Worm (Caenorhabditis elegans): Measurements from ENCODE around the gene srh-212.

srh-212 gene

DNA sequence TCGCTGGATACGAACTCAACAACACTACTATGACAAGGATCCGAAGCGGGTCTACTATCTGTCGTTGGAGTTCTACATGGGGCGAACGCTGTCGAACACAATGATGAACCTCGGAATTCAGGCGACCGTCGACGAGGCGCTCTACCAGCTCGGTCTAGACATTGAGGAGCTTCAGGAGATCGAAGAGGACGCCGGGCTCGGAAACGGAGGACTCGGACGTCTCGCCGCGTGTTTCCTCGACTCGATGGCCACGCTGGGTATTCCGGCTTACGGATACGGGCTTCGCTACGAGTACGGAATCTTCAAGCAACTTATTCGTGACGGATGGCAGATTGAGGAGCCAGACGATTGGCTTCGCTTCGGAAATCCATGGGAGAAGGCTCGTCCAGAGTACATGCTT is 15.3 kb downstream of the srh-212 start:
- TF ChIP-seq pag-3 (tag; optimal IDR thresholded peaks at IDR 0.05; ENCODE audit: borderline replicate concordance) (no peak), pax-1 (tag; optimal IDR thresholded peaks at IDR 0.05) (no peak), fax-1 (tag; optimal IDR thresholded peaks at IDR 0.05) (no peak), ceh-48 (tag; optimal IDR thresholded peaks at IDR 0.05) (no peak), ceh-45 (GFP tag; IDR thresholded peaks at IDR 0.05) (no peak), fkh-6 (tag; optimal IDR thresholded peaks at IDR 0.05) (no peak), nfya-1 (tag; optimal IDR thresholded peaks at IDR 0.05) (no peak)

- no peak for TF ChIP-seq eyg-1 (tag; optimal IDR thresholded peaks at IDR 0.05)
- no peak for TF ChIP-seq elt-2 (tag; optimal IDR thresholded peaks at IDR 0.05)
- TF ChIP-seq sox-4 (tag; optimal IDR thresholded peaks at IDR 0.05): no peak
- TF ChIP-seq pag-3 (tag; optimal IDR thresholded peaks at IDR 0.05; ENCODE audit: borderline replicate concordance): no peak
- TF ChIP-seq ceh-14 (tag; optimal IDR thresholded peaks at IDR 0.05): no peak
- no peak for TF ChIP-seq K09A11.1 (tag; optimal IDR thresholded peaks at IDR 0.05; ENCODE audit: insufficient read depth)
- TF ChIP-seq pros-1 (tag; optimal IDR thresholded peaks at IDR 0.05): no peak
- TF ChIP-seq unc-3 (GFP tag; conservative IDR thresholded peaks at IDR 0.05): no peak
- no peak for TF ChIP-seq unc-3 (tag; optimal IDR thresholded peaks at IDR 0.05)
- no peak for TF ChIP-seq C08G9.2 (tag; optimal IDR thresholded peaks at IDR 0.05)
- no peak for TF ChIP-seq ahr-1 (tag; optimal IDR thresholded peaks at IDR 0.05)
- TF ChIP-seq hlh-6 (tag; optimal IDR thresholded peaks at IDR 0.05): no peak
- no peak for TF ChIP-seq C38D4.7 (GFP tag; optimal IDR thresholded peaks at IDR 0.05)
- TF ChIP-seq ama-1 (optimal IDR thresholded peaks at IDR 0.05): no peak
Observed at ce11 chrV:3581034-3581433, 15.9 kb downstream of the srh-212 start.

ce11 chrV:3580385-3580784 is 16.6 kb downstream of the srh-212 start:
- no peak for TF ChIP-seq ceh-48 (tag; optimal IDR thresholded peaks at IDR 0.05)
- no peak for TF ChIP-seq ztf-16 (tag; optimal IDR thresholded peaks at IDR 0.05)
- TF ChIP-seq mec-3 (tag; optimal IDR thresholded peaks at IDR 0.05; ENCODE audit: borderline replicate concordance): no peak
- TF ChIP-seq ceh-14 (tag; optimal IDR thresholded peaks at IDR 0.05): no peak
- TF ChIP-seq rnt-1 (tag; optimal IDR thresholded peaks at IDR 0.05): no peak
- no peak for TF ChIP-seq T23F11.4 (GFP tag; optimal IDR thresholded peaks at IDR 0.05)
- TF ChIP-seq elt-2 (tag; optimal IDR thresholded peaks at IDR 0.05): peak; percentile 88

- no peak for TF ChIP-seq ceh-45 (GFP tag; IDR thresholded peaks at IDR 0.05)
- TF ChIP-seq ceh-24 (tag; optimal IDR thresholded peaks at IDR 0.05): no peak
- no peak for TF ChIP-seq Y22D7AL.16 (tag; optimal IDR thresholded peaks at IDR 0.05)
- peak; percentile 41 for TF ChIP-seq ceh-18 (tag; optimal IDR thresholded peaks at IDR 0.05)
- TF ChIP-seq unc-55 (GFP tag; optimal IDR thresholded peaks at IDR 0.05): peak; percentile 2
- no peak for TF ChIP-seq ceh-22 (tag; optimal IDR thresholded peaks at IDR 0.05)
- TF ChIP-seq odd-2 (tag; optimal IDR thresholded peaks at IDR 0.05): no peak
- no peak for TF ChIP-seq unc-42 (tag; optimal IDR thresholded peaks at IDR 0.05)
- TF ChIP-seq ceh-9 (tag; optimal IDR thresholded peaks at IDR 0.05): no peak
- TF ChIP-seq zip-5 (tag; optimal IDR thresholded peaks at IDR 0.05): no peak
- no peak for TF ChIP-seq ceh-19 (GFP tag; optimal IDR thresholded peaks at IDR 0.05)
- no peak for TF ChIP-seq eyg-1 (tag; optimal IDR thresholded peaks at IDR 0.05)
- TF ChIP-seq ttx-3 (tag; optimal IDR thresholded peaks at IDR 0.05): no peak
- TF ChIP-seq nfya-1 (tag; optimal IDR thresholded peaks at IDR 0.05): peak; percentile 9
Observed at ce11 chrV:3579795-3580194, 17.2 kb downstream of the srh-212 start.

ce11 chrV:3579248-3579647 is 17.7 kb downstream of the srh-212 start:
- no peak for TF ChIP-seq ama-1 (optimal IDR thresholded peaks at IDR 0.05)
- TF ChIP-seq syd-9 (tag; optimal IDR thresholded peaks at IDR 0.05): no peak
- TF ChIP-seq ceh-19 (GFP tag; optimal IDR thresholded peaks at IDR 0.05): no peak
- TF ChIP-seq pha-2 (tag; optimal IDR thresholded peaks at IDR 0.05): no peak
- no peak for TF ChIP-seq hlh-6 (tag; optimal IDR thresholded peaks at IDR 0.05)
- TF ChIP-seq ceh-30 (tag; optimal IDR thresholded peaks at IDR 0.05): no peak
- no peak for TF ChIP-seq ceh-45 (GFP tag; IDR thresholded peaks at IDR 0.05)
- no peak for TF ChIP-seq tbx-7 (tag; optimal IDR thresholded peaks at IDR 0.05)
- no peak for TF ChIP-seq ttx-3 (tag; optimal IDR thresholded peaks at IDR 0.05)
- no peak for TF ChIP-seq K09A11.1 (tag; optimal IDR thresholded peaks at IDR 0.05; ENCODE audit: insufficient read depth)
- no peak for TF ChIP-seq nhr-232 (tag; optimal IDR thresholded peaks at IDR 0.05)
- TF ChIP-seq ceh-31 (tag; optimal IDR thresholded peaks at IDR 0.05): no peak
- no peak for TF ChIP-seq sox-4 (tag; optimal IDR thresholded peaks at IDR 0.05)
- no peak for TF ChIP-seq pha-4 (tag; optimal IDR thresholded peaks at IDR 0.05)
- TF ChIP-seq che-1 (tag; optimal IDR thresholded peaks at IDR 0.05): no peak
- no peak for TF ChIP-seq tbx-2 (tag; optimal IDR thresholded peaks at IDR 0.05)
- no peak for TF ChIP-seq eyg-1 (tag; optimal IDR thresholded peaks at IDR 0.05)

Measured in whole organism, late embryonic.